Worm (Caenorhabditis elegans) whole organism, late embryonic: ENCODE measurements around the gene F25E2.3.

Experiments
- T23F11.4 ChIP-seq: fragments of 200-800 bp; sonication (Bioruptor generic); optimal IDR thresholded peaks from 2 replicates; lab custom pipeline; 2018; ENCODE audit warnings: mild to moderate bottlenecking, missing genetic modification characterization, missing compliant biosample characterization
- ama-1 ChIP-seq: fragments of 150-350 bp; optimal IDR thresholded peaks from 2 replicates; lab custom pipeline; 2014
- pag-3 ChIP-seq: sonication (generic microtip); optimal IDR thresholded peaks from 2 replicates; lab custom pipeline; 2016; ENCODE audit warnings: missing compliant biosample characterization, missing genetic modification characterization, borderline replicate concordance
- rnt-1 ChIP-seq: sonication (generic microtip); optimal IDR thresholded peaks from 2 replicates; lab custom pipeline; 2016; ENCODE audit warnings: missing genetic modification characterization, missing compliant biosample characterization
- syd-9 ChIP-seq: sonication (generic microtip); optimal IDR thresholded peaks from 2 replicates; lab custom pipeline; 2016; ENCODE audit warnings: mild to moderate bottlenecking, missing genetic modification characterization, moderate library complexity, missing compliant biosample characterization
- unc-55 ChIP-seq: sonication (generic microtip); optimal IDR thresholded peaks from 2 replicates; lab custom pipeline; 2017; ENCODE audit warnings: missing biosample characterization, missing genetic modification reagents, missing genetic modification characterization

DNA sequence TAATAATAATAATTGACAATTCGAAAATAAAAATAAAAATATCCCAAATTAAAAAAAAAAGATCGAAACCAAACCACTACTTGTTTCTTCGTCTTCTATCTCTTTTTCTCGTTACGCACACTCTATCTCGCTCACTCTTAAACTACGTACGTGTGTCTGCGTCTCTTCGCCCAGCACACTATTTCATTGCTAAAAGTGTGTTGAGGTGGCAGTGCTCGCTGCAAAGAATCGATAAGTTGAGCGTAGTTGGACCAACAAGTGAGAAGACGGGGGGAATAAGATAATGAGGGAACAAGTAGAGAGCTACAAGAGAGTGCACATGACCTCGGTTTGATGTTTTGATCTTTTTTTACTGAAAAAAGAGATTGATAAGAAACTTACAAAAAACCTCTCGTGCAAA lies 13.0 kb upstream of the F25E2.3 start:
- no peak for TF ChIP-seq pag-3 (tag; lab: Kevin White, UChicago)
- TF ChIP-seq syd-9 (tag; lab: Kevin White, UChicago), result no peak
- TF ChIP-seq rnt-1 (tag; lab: Kevin White, UChicago), result no peak
- no peak for TF ChIP-seq ama-1
- TF ChIP-seq T23F11.4 (GFP tag; lab: Kevin White, UChicago), result no peak
- no peak for TF ChIP-seq unc-55 (GFP tag; lab: Kevin White, UChicago)
